Worm (Caenorhabditis elegans) whole organism, late embryonic: ENCODE results near the gene F36H5.17.

Experiments used
- F13H6.1 ChIP-seq: sonication (generic microtip); optimal IDR thresholded peaks from 2 replicates; lab custom pipeline; 2016; ENCODE audit warnings: missing genetic modification characterization, missing compliant biosample characterization
- ama-1 ChIP-seq: fragments of 150-350 bp; optimal IDR thresholded peaks from 2 replicates; lab custom pipeline; 2014
- ceh-14 ChIP-seq: sonication (generic microtip); optimal IDR thresholded peaks from 2 replicates; lab custom pipeline; 2016; ENCODE audit warnings: missing genotype, missing genetic modification characterization, missing compliant biosample characterization
- ets-4 ChIP-seq: sonication (generic microtip); optimal IDR thresholded peaks from 2 replicates; lab custom pipeline; 2016; ENCODE audit warnings: missing genetic modification characterization, missing compliant biosample characterization
- fax-1 ChIP-seq: sonication (generic microtip); optimal IDR thresholded peaks from 2 replicates; lab custom pipeline; 2016; ENCODE audit warnings: missing genotype, missing genetic modification characterization, missing compliant biosample characterization
- hlh-6 ChIP-seq: sonication (generic microtip); optimal IDR thresholded peaks from 2 replicates; lab custom pipeline; 2016; ENCODE audit warnings: missing genotype, missing genetic modification characterization, missing compliant biosample characterization
- lim-6 ChIP-seq: sonication (generic microtip); optimal IDR thresholded peaks from 2 replicates; lab custom pipeline; 2016; ENCODE audit warnings: missing genetic modification characterization, missing compliant biosample characterization
- nfya-1 ChIP-seq: sonication (generic microtip); optimal IDR thresholded peaks from 2 replicates; lab custom pipeline; 2017; ENCODE audit warnings: missing genetic modification characterization, mild to moderate bottlenecking, missing compliant biosample characterization, antibody characterized with exemption, moderate library complexity
- unc-55 ChIP-seq: sonication (generic microtip); optimal IDR thresholded peaks from 2 replicates; lab custom pipeline; 2017; ENCODE audit warnings: missing biosample characterization, missing genetic modification reagents, missing genetic modification characterization

ce11 chrII:1786209-1786608 lies 30.2 kb upstream of the F36H5.17 start, which contains the start of gene C08F1.10:
- TF ChIP-seq hlh-6 (no peak), ama-1 (lab: Kevin White, UChicago) (no peak), lim-6 (tag; lab: Kevin White, UChicago) (no peak), F13H6.1 (no peak), fax-1 (tag; lab: Kevin White, UChicago) (no peak), ets-4 (tag; lab: Kevin White, UChicago) (no peak), ceh-14 (tag; lab: Kevin White, UChicago) (no peak), unc-55 (no peak), nfya-1 (tag; lab: Kevin White, UChicago) (no peak)
